Fruit fly (Drosophila melanogaster) whole organism, prepupa: ENCODE measurements around the gene PGAP2.
A peak's percentile ranks its signal among the peaks of the same experiment; 100 is the strongest.

ENCODE experiments used
- Blimp-1 ChIP-seq: fragments of 200-800 bp; sonication (Bioruptor generic); optimal IDR thresholded peaks from 3 replicates; lab custom pipeline; 2017; ENCODE audit warnings: missing biosample characterization, missing genetic modification characterization, mild to moderate bottlenecking, moderate library complexity, missing genetic modification reagents
- CG10631 ChIP-seq: fragments of 200-800 bp; sonication (Bioruptor generic); optimal IDR thresholded peaks from 2 replicates; lab custom pipeline; 2016; ENCODE audit warnings: missing biosample characterization, missing genetic modification characterization
- CG10669 ChIP-seq: fragments of 200-800 bp; sonication (Bioruptor generic); optimal IDR thresholded peaks from 3 replicates; lab custom pipeline; 2018; ENCODE audit warnings: missing biosample characterization, mild to moderate bottlenecking, missing genetic modification characterization, moderate library complexity
- CG11294 ChIP-seq: fragments of 200-800 bp; sonication (Bioruptor generic); IDR thresholded peaks from 2 replicates; pipeline ENCODE4 v1.3.6; 2022; ENCODE audit warnings: missing biosample characterization, missing genetic modification characterization
- CG11762 ChIP-seq: fragments of 200-800 bp; sonication (Bioruptor generic); optimal IDR thresholded peaks from 3 replicates; lab custom pipeline; 2016; ENCODE audit warnings: missing biosample characterization, missing genetic modification characterization; ENCODE audit not compliant: insufficient read depth
- CG15336 ChIP-seq: fragments of 200-800 bp; sonication (Bioruptor generic); IDR thresholded peaks from 2 replicates; pipeline ENCODE4 v1.3.6; 2022; ENCODE audit warnings: missing biosample characterization, missing genetic modification characterization
- CG1621 ChIP-seq: fragments of 200-800 bp; sonication (Bioruptor generic); optimal IDR thresholded peaks from 3 replicates; lab custom pipeline; 2018; ENCODE audit warnings: missing biosample characterization, mild to moderate bottlenecking, missing genetic modification characterization
- CG16779 ChIP-seq: fragments of 200-800 bp; sonication (Bioruptor generic); optimal IDR thresholded peaks from 3 replicates; lab custom pipeline; 2017; ENCODE audit warnings: missing biosample characterization, mild to moderate bottlenecking, missing genetic modification characterization
- CG3032 ChIP-seq: fragments of 200-800 bp; optimal IDR thresholded peaks from 2 replicates; lab custom pipeline; 2019; ENCODE audit warnings: missing biosample characterization, mild to moderate bottlenecking, missing genetic modification characterization, moderate library complexity
- CG32006 ChIP-seq: fragments of 200-800 bp; sonication (Bioruptor generic); optimal IDR thresholded peaks from 3 replicates; lab custom pipeline; 2017; ENCODE audit warnings: missing biosample characterization, mild to moderate bottlenecking, missing genetic modification characterization
- CG34406 ChIP-seq: fragments of 200-800 bp; sonication (Bioruptor generic); optimal IDR thresholded peaks from 3 replicates; lab custom pipeline; 2016; ENCODE audit warnings: missing biosample characterization, missing genetic modification characterization
- CG3919 ChIP-seq: fragments of 200-800 bp; sonication (Bioruptor generic); optimal IDR thresholded peaks from 3 replicates; lab custom pipeline; 2016; ENCODE audit warnings: missing biosample characterization, missing genetic modification characterization
- CG4318 ChIP-seq: fragments of 200-800 bp; sonication (Bioruptor generic); optimal IDR thresholded peaks from 3 replicates; lab custom pipeline; 2017; ENCODE audit warnings: missing biosample characterization, mild to moderate bottlenecking, missing genetic modification characterization
- CG6163 ChIP-seq: fragments of 200-800 bp; sonication (Bioruptor generic); IDR thresholded peaks from 3 replicates; pipeline ENCODE4 v1.3.6; 2022; ENCODE audit warnings: missing biosample characterization, missing genetic modification characterization
- CG6276 ChIP-seq: fragments of 200-800 bp; sonication (Bioruptor generic); optimal IDR thresholded peaks from 2 replicates; lab custom pipeline; 2017; ENCODE audit warnings: missing biosample characterization, mild to moderate bottlenecking, missing genetic modification characterization
- CG6792 ChIP-seq: fragments of 200-800 bp; sonication (Bioruptor generic); optimal IDR thresholded peaks from 3 replicates; lab custom pipeline; 2016; ENCODE audit warnings: missing biosample characterization, missing genetic modification characterization
- CG6808 ChIP-seq: fragments of 200-800 bp; sonication (Bioruptor generic); optimal IDR thresholded peaks from 3 replicates; lab custom pipeline; 2017; ENCODE audit warnings: missing biosample characterization, missing genetic modification characterization, mild to moderate bottlenecking, moderate library complexity, missing genetic modification reagents
- CG6854 ChIP-seq: fragments of 200-800 bp; sonication (Bioruptor generic); optimal IDR thresholded peaks from 2 replicates; lab custom pipeline; 2017; ENCODE audit warnings: missing biosample characterization, mild to moderate bottlenecking, missing genetic modification characterization
- CG7368 ChIP-seq: fragments of 200-800 bp; sonication (Bioruptor generic); optimal IDR thresholded peaks from 3 replicates; lab custom pipeline; 2016; ENCODE audit warnings: missing biosample characterization, missing genetic modification characterization
- CG8319 ChIP-seq: fragments of 200-800 bp; sonication (Bioruptor generic); optimal IDR thresholded peaks from 3 replicates; lab custom pipeline; 2016; ENCODE audit warnings: missing biosample characterization, missing genetic modification characterization
- CG8632 ChIP-seq: fragments of 200-800 bp; sonication (Bioruptor generic); optimal IDR thresholded peaks from 3 replicates; lab custom pipeline; 2016; ENCODE audit warnings: missing biosample characterization, missing genetic modification characterization
- CG9139 ChIP-seq: fragments of 200-800 bp; sonication (Bioruptor generic); optimal IDR thresholded peaks from 3 replicates; lab custom pipeline; 2017; ENCODE audit warnings: missing biosample characterization, mild to moderate bottlenecking, missing genetic modification characterization
- Eip75B ChIP-seq: fragments of 200-800 bp; sonication (Bioruptor generic); optimal IDR thresholded peaks from 3 replicates; lab custom pipeline; 2016; ENCODE audit warnings: missing biosample characterization, missing genetic modification characterization
- Eip78C ChIP-seq: fragments of 200-800 bp; sonication (Bioruptor generic); peaks from one replicate; lab custom pipeline; 2016; ENCODE audit warnings: missing biosample characterization, missing genetic modification characterization
- Eip93F ChIP-seq: fragments of 200-800 bp; sonication (Bioruptor generic); optimal IDR thresholded peaks from 2 replicates; lab custom pipeline; 2016; ENCODE audit warnings: missing biosample characterization, mild to moderate bottlenecking, missing genetic modification characterization
- Ets96B ChIP-seq: fragments of 200-800 bp; optimal IDR thresholded peaks from 2 replicates; lab custom pipeline; 2019; ENCODE audit warnings: missing biosample characterization, mild to moderate bottlenecking, missing genetic modification characterization, moderate library complexity
- Gug ChIP-seq: fragments of 200-800 bp; sonication (Bioruptor generic); IDR thresholded peaks from 2 replicates; pipeline ENCODE4 v1.3.6; 2022; ENCODE audit warnings: missing biosample characterization, missing genetic modification characterization
- Hr38 ChIP-seq: sonication (Bioruptor generic); optimal IDR thresholded peaks from 2 replicates; lab custom pipeline; 2016; ENCODE audit warnings: missing biosample characterization, missing genetic modification characterization
- Hr39 ChIP-seq: fragments of 200-800 bp; sonication (Bioruptor generic); optimal IDR thresholded peaks from 2 replicates; lab custom pipeline; 2016; ENCODE audit warnings: missing biosample characterization, missing genetic modification characterization
- Hr4 ChIP-seq: fragments of 200-800 bp; sonication (Bioruptor generic); optimal IDR thresholded peaks from 3 replicates; lab custom pipeline; 2016; ENCODE audit warnings: missing biosample characterization, missing genetic modification characterization
- Lpt ChIP-seq: fragments of 200-800 bp; sonication (Bioruptor generic); optimal IDR thresholded peaks from 3 replicates; lab custom pipeline; 2016; ENCODE audit warnings: missing biosample characterization, missing genetic modification characterization
- Met ChIP-seq: fragments of 200-800 bp; sonication (Bioruptor generic); optimal IDR thresholded peaks from 3 replicates; lab custom pipeline; 2016; ENCODE audit warnings: missing biosample characterization, missing genetic modification characterization
- OdsH ChIP-seq: fragments of 200-800 bp; sonication (Bioruptor generic); optimal IDR thresholded peaks from 3 replicates; lab custom pipeline; 2016; ENCODE audit warnings: missing biosample characterization, missing genetic modification characterization
- Smox ChIP-seq: fragments of 200-800 bp; sonication (Bioruptor generic); optimal IDR thresholded peaks from 3 replicates; lab custom pipeline; 2016; ENCODE audit warnings: missing biosample characterization, missing genetic modification characterization
- Sox102F ChIP-seq: fragments of 200-800 bp; sonication (Bioruptor generic); optimal IDR thresholded peaks from 2 replicates; lab custom pipeline; 2016; ENCODE audit warnings: missing biosample characterization, mild to moderate bottlenecking, missing genetic modification characterization
- Sox14 ChIP-seq: fragments of 200-800 bp; sonication (Bioruptor generic); optimal IDR thresholded peaks from 3 replicates; lab custom pipeline; 2016; ENCODE audit warnings: missing biosample characterization, missing genetic modification characterization
- achi ChIP-seq: fragments of 200-800 bp; sonication (Bioruptor generic); optimal IDR thresholded peaks from 3 replicates; lab custom pipeline; 2016; ENCODE audit warnings: missing biosample characterization, missing genetic modification characterization
- acj6 ChIP-seq: fragments of 200-800 bp; sonication (Bioruptor generic); optimal IDR thresholded peaks from 3 replicates; lab custom pipeline; 2016; ENCODE audit warnings: missing biosample characterization, missing genetic modification characterization
- cyc ChIP-seq: fragments of 200-800 bp; sonication (Bioruptor generic); optimal IDR thresholded peaks from 3 replicates; lab custom pipeline; 2016; ENCODE audit warnings: missing biosample characterization, missing genetic modification characterization
- dac ChIP-seq: fragments of 200-800 bp; sonication (Bioruptor generic); optimal IDR thresholded peaks from 2 replicates; lab custom pipeline; 2017; ENCODE audit warnings: missing biosample characterization, mild to moderate bottlenecking, missing genetic modification characterization
- eg ChIP-seq: fragments of 200-800 bp; sonication (Bioruptor generic); IDR thresholded peaks from 3 replicates; pipeline ENCODE4 v1.3.6; 2022; ENCODE audit warnings: missing biosample characterization, missing genetic modification characterization
- esn ChIP-seq: fragments of 200-800 bp; sonication (Bioruptor generic); optimal IDR thresholded peaks from 2 replicates; lab custom pipeline; 2016; ENCODE audit warnings: missing biosample characterization, mild to moderate bottlenecking, missing genetic modification characterization, moderate library complexity
- fd59A ChIP-seq: fragments of 200-800 bp; sonication (Bioruptor generic); optimal IDR thresholded peaks from 2 replicates; lab custom pipeline; 2017; ENCODE audit warnings: missing biosample characterization, mild to moderate bottlenecking, missing genetic modification characterization, missing genetic modification reagents
- fd85E ChIP-seq: fragments of 200-800 bp; sonication (Bioruptor generic); optimal IDR thresholded peaks from 3 replicates; lab custom pipeline; 2016; ENCODE audit warnings: missing biosample characterization, missing genetic modification characterization
- fkh ChIP-seq: fragments of 200-800 bp; sonication (Bioruptor generic); optimal IDR thresholded peaks from 3 replicates; lab custom pipeline; 2017; ENCODE audit warnings: missing biosample characterization, mild to moderate bottlenecking, missing genetic modification characterization, moderate library complexity
- lz ChIP-seq: fragments of 200-800 bp; sonication (Bioruptor generic); optimal IDR thresholded peaks from 3 replicates; lab custom pipeline; 2016; ENCODE audit warnings: missing biosample characterization, missing genetic modification characterization
- net ChIP-seq: fragments of 200-800 bp; sonication (Bioruptor generic); optimal IDR thresholded peaks from 3 replicates; lab custom pipeline; 2016; ENCODE audit warnings: missing biosample characterization, missing genetic modification characterization
- pdm3 ChIP-seq: fragments of 200-800 bp; sonication (Bioruptor generic); optimal IDR thresholded peaks from 3 replicates; lab custom pipeline; 2016; ENCODE audit warnings: missing biosample characterization, missing genetic modification characterization
- spab ChIP-seq: fragments of 200-800 bp; sonication (Bioruptor generic); optimal IDR thresholded peaks from 2 replicates; lab custom pipeline; 2017; ENCODE audit warnings: missing biosample characterization, mild to moderate bottlenecking, missing genetic modification characterization, missing genetic modification reagents
- ss ChIP-seq, 2 experiments: fragments of 200-800 bp; sonication (Bioruptor generic); optimal IDR thresholded peaks; 2 replicates in 1 of 2; 3 replicates in 1 of 2; lab custom pipeline; 2017 to 2018; ENCODE audit warnings: mild to moderate bottlenecking in 2 of 2, missing biosample characterization in 2 of 2, missing genetic modification characterization in 2 of 2, moderate library complexity in 1 of 2
- svp ChIP-seq: fragments of 200-800 bp; sonication (Bioruptor generic); peaks from one replicate; lab custom pipeline; 2016; ENCODE audit warnings: missing biosample characterization, missing genetic modification characterization
- topi ChIP-seq: fragments of 200-800 bp; sonication (Bioruptor generic); optimal IDR thresholded peaks from 3 replicates; lab custom pipeline; 2016; ENCODE audit warnings: missing biosample characterization, missing genetic modification characterization
- vri ChIP-seq: fragments of 200-800 bp; sonication (Bioruptor generic); optimal IDR thresholded peaks from 3 replicates; lab custom pipeline; 2016; ENCODE audit warnings: missing biosample characterization, mild to moderate bottlenecking, missing genetic modification characterization

Gene PGAP2

DNA sequence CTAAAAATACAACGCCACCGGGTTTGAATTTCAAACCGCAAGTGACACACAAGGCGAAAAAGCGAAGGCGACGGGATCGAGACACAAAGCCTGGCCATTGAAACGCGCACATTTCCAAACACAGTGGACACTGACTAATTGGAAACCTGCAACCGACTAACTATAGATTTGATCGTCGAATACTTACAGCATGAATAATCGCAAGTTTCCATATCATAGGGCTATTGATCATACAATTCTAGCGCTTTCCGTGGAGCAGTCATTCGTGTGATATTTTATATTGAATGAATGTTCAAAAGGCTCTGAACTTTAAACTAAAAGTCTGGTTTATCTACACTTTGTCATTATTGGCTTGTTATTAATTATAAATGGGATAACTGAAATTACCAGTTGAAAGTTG, 24.0 kb upstream of the PGAP2 start:
- TF ChIP-seq CG10669 (GFP tag; lab: Kevin White, UChicago) (no peak), lz (GFP tag; lab: Kevin White, UChicago) (peak; percentile 33), Eip93F (GFP tag; lab: Kevin White, UChicago) (no peak), Hr38 (no peak), CG15336 (GFP tag; lab: Robert Waterston, UW) (no peak), Eip75B (GFP tag; lab: Kevin White, UChicago) (peak; percentile 30), CG10631 (GFP tag; lab: Kevin White, UChicago) (peak; percentile 4), CG16779 (tag; lab: Kevin White, UChicago) (no peak), CG6808 (GFP tag; lab: Kevin White, UChicago) (no peak), CG6276 (GFP tag; lab: Kevin White, UChicago) (peak; percentile 7), fkh (GFP tag; lab: Kevin White, UChicago) (no peak), CG3032 (tag; lab: Kevin White, UChicago) (no peak), Ets96B (tag; lab: Kevin White, UChicago) (no peak), OdsH (GFP tag; lab: Kevin White, UChicago) (peak; percentile 36), CG32006 (GFP tag; lab: Kevin White, UChicago) (peak; percentile 35), Hr4 (GFP tag; lab: Kevin White, UChicago) (peak; percentile 39), CG4318 (GFP tag; lab: Kevin White, UChicago) (no peak), Lpt (GFP tag; lab: Kevin White, UChicago) (peak; percentile 3), CG11294 (no peak), Sox102F (peak; percentile 4), svp (no peak), CG1621 (tag; lab: Kevin White, UChicago) (no peak), Sox14 (GFP tag; lab: Kevin White, UChicago) (no peak), esn (GFP tag; lab: Kevin White, UChicago) (peak; percentile 52), ss (GFP tag; optimal IDR thresholded peaks at IDR 0.05; lab: Kevin White, UChicago) (no peak), dac (GFP tag; lab: Kevin White, UChicago) (no peak), Smox (GFP tag; lab: Kevin White, UChicago) (no peak), Hr39 (peak; percentile 53), Met (peak; percentile 52), net (GFP tag; lab: Kevin White, UChicago) (no peak), CG6163 (GFP tag; lab: Robert Waterston, UW) (no peak), achi (GFP tag; lab: Kevin White, UChicago) (no peak), Gug (GFP tag; lab: Robert Waterston, UW) (no peak), CG8632 (no peak), CG3919 (GFP tag; lab: Kevin White, UChicago) (no peak), CG9139 (GFP tag; lab: Kevin White, UChicago) (no peak), eg (GFP tag; lab: Robert Waterston, UW) (0 out of 3 replicates have a peak, but pooled peaks have one; percentile 11), fd85E (GFP tag; lab: Kevin White, UChicago) (no peak), Blimp-1 (GFP tag; lab: Kevin White, UChicago) (peak; percentile 1), CG8319 (no peak), CG7368 (GFP tag; lab: Kevin White, UChicago) (no peak), spab (no peak), CG11762 (GFP tag; lab: Kevin White, UChicago) (no peak), CG6854 (no peak), topi (GFP tag; lab: Kevin White, UChicago) (peak; percentile 17), CG34406 (GFP tag; lab: Kevin White, UChicago) (no peak), Eip78C (GFP tag; lab: Kevin White, UChicago) (peak; percentile 62), acj6 (GFP tag; lab: Kevin White, UChicago) (no peak), fd59A (GFP tag; lab: Kevin White, UChicago) (no peak), pdm3 (GFP tag; lab: Kevin White, UChicago) (peak; percentile 30), CG6792 (GFP tag; lab: Kevin White, UChicago) (peak; percentile 18), cyc (GFP tag; lab: Kevin White, UChicago) (peak; percentile 7), vri (GFP tag; lab: Kevin White, UChicago) (peak; percentile 4)
